Fruit fly (Drosophila melanogaster) whole organism, embryonic: ENCODE results near the gene MED25.
A peak's percentile ranks its signal among the peaks of the same experiment; 100 is the strongest.

ENCODE experiments used
- Ada2b ChIP-seq: fragments of 200-800 bp; sonication (Bioruptor generic); IDR thresholded peaks from 2 replicates; pipeline ENCODE4 v1.3.6; 2022; ENCODE audit warnings: missing biosample characterization, missing genetic modification characterization
- Aef1 ChIP-seq: fragments of 200-800 bp; sonication (Bioruptor generic); IDR thresholded peaks from 3 replicates; pipeline ENCODE4 v1.3.6; 2022; ENCODE audit warnings: missing biosample characterization, missing genetic modification characterization
- BtbVII ChIP-seq: fragments of 200-800 bp; sonication (Bioruptor generic); optimal IDR thresholded peaks from 3 replicates; lab custom pipeline; 2017; ENCODE audit warnings: missing biosample characterization, mild to moderate bottlenecking, missing genetic modification characterization
- CG11696 ChIP-seq: fragments of 200-800 bp; sonication (Bioruptor generic); IDR thresholded peaks from 2 replicates; pipeline ENCODE4 v1.3.6; 2022; ENCODE audit warnings: missing biosample characterization, missing genetic modification characterization
- CG1233 ChIP-seq: fragments of 200-800 bp; sonication (Bioruptor generic); optimal IDR thresholded peaks from 4 replicates; lab custom pipeline; 2018; ENCODE audit warnings: missing biosample characterization, mild to moderate bottlenecking, missing genetic modification characterization
- CG12391 ChIP-seq: fragments of 200-800 bp; sonication (Bioruptor generic); optimal IDR thresholded peaks from 3 replicates; lab custom pipeline; 2018; ENCODE audit warnings: missing biosample characterization, mild to moderate bottlenecking, missing genetic modification characterization, moderate library complexity
- CG14014 ChIP-seq: fragments of 200-800 bp; sonication (Bioruptor generic); IDR thresholded peaks from 2 replicates; pipeline ENCODE4 v1.3.6; 2022; ENCODE audit warnings: missing biosample characterization, missing genetic modification characterization
- CG17829 ChIP-seq: fragments of 200-800 bp; optimal IDR thresholded peaks from 2 replicates; lab custom pipeline; 2019; ENCODE audit warnings: missing biosample characterization, mild to moderate bottlenecking, missing genetic modification characterization, moderate library complexity
- CG2712 ChIP-seq: fragments of 200-800 bp; optimal IDR thresholded peaks from 3 replicates; lab custom pipeline; 2019; ENCODE audit warnings: missing biosample characterization, mild to moderate bottlenecking, missing genetic modification characterization, moderate library complexity
- CG2889 ChIP-seq: fragments of 200-800 bp; sonication (Bioruptor generic); IDR thresholded peaks from 3 replicates; pipeline ENCODE4 v1.3.6; 2022; ENCODE audit warnings: missing biosample characterization, missing genetic modification characterization
- CG30020 ChIP-seq: fragments of 200-800 bp; optimal IDR thresholded peaks from 2 replicates; lab custom pipeline; 2019; ENCODE audit warnings: missing biosample characterization, mild to moderate bottlenecking, missing genetic modification characterization, moderate library complexity
- CG32772 ChIP-seq: fragments of 200-800 bp; sonication (Bioruptor generic); IDR thresholded peaks from 2 replicates; pipeline ENCODE4 v1.3.6; 2022; ENCODE audit warnings: missing biosample characterization, missing genetic modification characterization
- CG33213 ChIP-seq: fragments of 200-800 bp; sonication (Bioruptor generic); optimal IDR thresholded peaks from 3 replicates; lab custom pipeline; 2016; ENCODE audit warnings: missing biosample characterization, missing genetic modification characterization
- CG33557 ChIP-seq: fragments of 200-800 bp; sonication (Bioruptor generic); optimal IDR thresholded peaks from 2 replicates; lab custom pipeline; 2019; ENCODE audit warnings: missing biosample characterization, mild to moderate bottlenecking, missing genetic modification characterization, moderate library complexity
- CG4328 ChIP-seq: fragments of 200-800 bp; sonication (Bioruptor generic); optimal IDR thresholded peaks from 3 replicates; lab custom pipeline; 2017; ENCODE audit warnings: missing biosample characterization, missing genetic modification reagents, missing genetic modification characterization
- CG4854 ChIP-seq: fragments of 200-800 bp; sonication (Bioruptor generic); optimal IDR thresholded peaks from 2 replicates; lab custom pipeline; 2016; ENCODE audit warnings: missing biosample characterization, missing genetic modification characterization, inconsistent platforms
- CG6689 ChIP-seq: fragments of 200-800 bp; sonication (Bioruptor generic); IDR thresholded peaks from 2 replicates; pipeline ENCODE4 v1.3.6; 2022; ENCODE audit warnings: missing biosample characterization, missing genetic modification characterization
- CG7372 ChIP-seq: fragments of 200-800 bp; sonication (Bioruptor generic); IDR thresholded peaks from 2 replicates; pipeline ENCODE4 v1.3.6; 2022; ENCODE audit warnings: missing biosample characterization, missing genetic modification characterization
- CG8089 ChIP-seq: fragments of 200-800 bp; sonication (Bioruptor generic); optimal IDR thresholded peaks from 3 replicates; lab custom pipeline; 2016; ENCODE audit warnings: missing biosample characterization, missing genetic modification characterization
- CG8478 ChIP-seq: fragments of >200 bp; optimal IDR thresholded peaks from 2 replicates; lab custom pipeline; 2018
- D19B ChIP-seq: fragments of 200-800 bp; sonication (Bioruptor generic); optimal IDR thresholded peaks from 2 replicates; lab custom pipeline; 2017; ENCODE audit warnings: missing biosample characterization, mild to moderate bottlenecking, missing genetic modification characterization
- Hmx ChIP-seq: fragments of 200-800 bp; sonication (Bioruptor generic); optimal IDR thresholded peaks from 2 replicates; lab custom pipeline; 2016; ENCODE audit warnings: missing biosample characterization, missing genetic modification characterization
- Jarid2 ChIP-seq: fragments of 200-800 bp; sonication (Bioruptor generic); optimal IDR thresholded peaks from 3 replicates; lab custom pipeline; 2017; ENCODE audit warnings: mild to moderate bottlenecking, missing biosample characterization, missing genetic modification reagents, missing genetic modification characterization
- Lpt ChIP-seq: fragments of >200 bp; optimal IDR thresholded peaks from 2 replicates; lab custom pipeline; 2018; ENCODE audit warnings: missing biosample characterization, missing genetic modification characterization
- Neu2 ChIP-seq: fragments of 200-800 bp; sonication (Bioruptor generic); optimal IDR thresholded peaks from 3 replicates; lab custom pipeline; 2016; ENCODE audit warnings: missing biosample characterization, missing genetic modification characterization, borderline replicate concordance
- Oaz ChIP-seq: fragments of 200-800 bp; sonication (Bioruptor generic); IDR thresholded peaks from 2 replicates; pipeline ENCODE4 v1.3.6; 2022; ENCODE audit warnings: missing biosample characterization, missing genetic modification characterization
- Poxn ChIP-seq: fragments of 200-800 bp; sonication (Bioruptor generic); IDR thresholded peaks from 2 replicates; pipeline ENCODE4 v1.3.6; 2022; ENCODE audit warnings: missing biosample characterization, missing genetic modification characterization
- bowl ChIP-seq: fragments of 200-800 bp; sonication (Bioruptor generic); IDR thresholded peaks from 2 replicates; pipeline ENCODE4 v1.3.6; 2022; ENCODE audit warnings: missing biosample characterization, missing genetic modification characterization
- crol ChIP-seq: fragments of 200-800 bp; sonication (Bioruptor generic); IDR thresholded peaks from 2 replicates; pipeline ENCODE4 v1.3.6; 2022; ENCODE audit warnings: missing biosample characterization, missing genetic modification characterization
- dmrt99B ChIP-seq: fragments of 200-800 bp; sonication (Bioruptor generic); optimal IDR thresholded peaks from 2 replicates; lab custom pipeline; 2018; ENCODE audit warnings: missing biosample characterization, mild to moderate bottlenecking, missing genetic modification characterization, moderate library complexity
- dysf ChIP-seq: fragments of 200-800 bp; sonication (Bioruptor generic); IDR thresholded peaks from 3 replicates; pipeline ENCODE4 v1.3.6; 2022; ENCODE audit warnings: missing biosample characterization, missing genetic modification characterization
- fd3F ChIP-seq: fragments of 200-800 bp; sonication (Bioruptor generic); optimal IDR thresholded peaks from 2 replicates; lab custom pipeline; 2018; ENCODE audit warnings: missing biosample characterization, mild to moderate bottlenecking, missing genetic modification characterization, moderate library complexity
- gfzf ChIP-seq: fragments of 200-800 bp; sonication (Bioruptor generic); optimal IDR thresholded peaks from 2 replicates; lab custom pipeline; 2016; ENCODE audit warnings: missing biosample characterization, mild to moderate bottlenecking, missing genetic modification characterization, moderate library complexity
- hbn ChIP-seq: fragments of 200-800 bp; sonication (Bioruptor generic); IDR thresholded peaks from 2 replicates; pipeline ENCODE4 v1.3.6; 2022; ENCODE audit warnings: missing biosample characterization, missing genetic modification characterization; ENCODE audit not compliant: partially characterized antibody
- insv ChIP-seq, 2 experiments: fragments of 200-800 bp; sonication (Bioruptor generic); optimal IDR thresholded peaks; 3 replicates each; lab custom pipeline; 2016 to 2018; ENCODE audit warnings: missing biosample characterization in 2 of 2, missing genetic modification characterization in 2 of 2
- jing ChIP-seq: fragments of 200-800 bp; sonication (Bioruptor generic); optimal IDR thresholded peaks from 2 replicates; lab custom pipeline; 2018; ENCODE audit warnings: missing biosample characterization, mild to moderate bottlenecking, missing genetic modification characterization
- kay ChIP-seq: fragments of 200-800 bp; sonication (Bioruptor generic); optimal IDR thresholded peaks from 2 replicates; lab custom pipeline; 2016; ENCODE audit warnings: missing biosample characterization, missing genetic modification characterization
- lab ChIP-seq: fragments of 200-800 bp; sonication (Bioruptor generic); optimal IDR thresholded peaks from 3 replicates; lab custom pipeline; 2017; ENCODE audit warnings: missing biosample characterization, missing genetic modification characterization, mild to moderate bottlenecking, moderate library complexity, missing genetic modification reagents
- lilli ChIP-seq: fragments of 200-800 bp; sonication (Bioruptor generic); optimal IDR thresholded peaks from 3 replicates; lab custom pipeline; 2016; ENCODE audit warnings: missing biosample characterization, missing genetic modification characterization
- mam ChIP-seq: fragments of 200-800 bp; sonication (Bioruptor generic); optimal IDR thresholded peaks from 3 replicates; lab custom pipeline; 2016; ENCODE audit warnings: missing biosample characterization, missing genetic modification characterization
- mld ChIP-seq: fragments of 200-800 bp; sonication (Bioruptor generic); IDR thresholded peaks from 3 replicates; pipeline ENCODE4 v1.3.6; 2022; ENCODE audit warnings: missing biosample characterization, missing genetic modification characterization; ENCODE audit not compliant: partially characterized antibody
- org-1 ChIP-seq: fragments of 200-800 bp; sonication (Bioruptor generic); optimal IDR thresholded peaks from 2 replicates; lab custom pipeline; 2017; ENCODE audit warnings: missing biosample characterization, missing genetic modification characterization
- scrt ChIP-seq: fragments of 200-800 bp; sonication (Bioruptor generic); optimal IDR thresholded peaks from 2 replicates; lab custom pipeline; 2018; ENCODE audit warnings: missing biosample characterization, mild to moderate bottlenecking, missing genetic modification characterization, moderate library complexity
- shn ChIP-seq: fragments of 200-800 bp; sonication (Bioruptor generic); optimal IDR thresholded peaks from 3 replicates; lab custom pipeline; 2016; ENCODE audit warnings: missing biosample characterization, missing genetic modification characterization
- sima ChIP-seq: fragments of 200-800 bp; sonication (Bioruptor generic); optimal IDR thresholded peaks from 2 replicates; lab custom pipeline; 2016; ENCODE audit warnings: missing biosample characterization, missing genetic modification characterization
- sna ChIP-seq: fragments of 200-800 bp; sonication (Bioruptor generic); IDR thresholded peaks from 2 replicates; pipeline ENCODE4 v1.3.6; 2022; ENCODE audit warnings: missing biosample characterization, missing genetic modification characterization; ENCODE audit not compliant: partially characterized antibody
- so ChIP-seq: fragments of 200-800 bp; sonication (Bioruptor generic); IDR thresholded peaks from 3 replicates; pipeline ENCODE4 v1.3.6; 2022; ENCODE audit warnings: missing biosample characterization, missing genetic modification characterization
- sqz ChIP-seq: fragments of 200-800 bp; sonication (Bioruptor generic); optimal IDR thresholded peaks from 3 replicates; lab custom pipeline; 2018; ENCODE audit warnings: missing biosample characterization, mild to moderate bottlenecking, missing genetic modification characterization
- vnd ChIP-seq: fragments of 200-800 bp; sonication (Bioruptor generic); IDR thresholded peaks from 3 replicates; pipeline ENCODE4 v1.3.6; 2022; ENCODE audit warnings: missing biosample characterization, missing genetic modification characterization; ENCODE audit not compliant: partially characterized antibody
- zfh1 ChIP-seq: fragments of 200-800 bp; sonication (Bioruptor generic); IDR thresholded peaks from 3 replicates; pipeline ENCODE4 v1.3.6; 2022; ENCODE audit warnings: missing biosample characterization, missing genetic modification characterization

Gene MED25

DNA sequence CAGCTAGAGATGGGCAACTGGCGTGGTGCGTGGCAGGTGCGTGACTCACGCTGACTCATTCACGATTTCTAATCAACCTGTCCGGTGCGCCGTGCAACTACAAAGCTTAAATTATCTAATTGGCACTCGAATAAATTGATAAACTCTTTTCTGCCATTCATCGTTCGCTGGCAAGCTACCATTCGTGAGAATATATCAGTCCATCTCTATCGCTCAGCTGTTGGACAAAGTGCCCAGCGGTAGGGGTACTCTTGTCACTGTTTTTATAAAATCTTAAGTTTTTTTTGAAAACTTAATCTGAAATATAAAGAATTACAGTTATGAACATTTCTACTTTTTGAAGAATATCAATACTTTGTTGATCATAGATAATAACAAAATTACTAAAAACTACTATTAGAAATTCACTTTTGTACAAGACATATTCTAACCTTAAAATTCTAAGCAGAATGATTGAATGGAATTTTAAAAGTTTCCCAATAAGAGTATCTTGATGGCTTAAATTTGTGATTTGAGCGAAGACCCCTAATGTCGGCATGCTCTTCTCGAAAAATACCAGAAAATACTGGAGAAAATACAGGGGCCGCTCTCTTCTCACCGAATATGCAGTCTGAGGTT, 12.5 kb downstream of the MED25 start, which contains the start of the genes PIG-L and psidin (continued):
- TF ChIP-seq sna (peak; percentile 97), org-1 (GFP tag; lab: Kevin White, UChicago) (peak; percentile 58), CG11696 (GFP tag; lab: Robert Waterston, UW) (no peak), shn (GFP tag; lab: Kevin White, UChicago) (peak; percentile 61), Lpt (no peak), sima (GFP tag; lab: Kevin White, UChicago) (no peak), Aef1 (GFP tag; lab: Robert Waterston, UW) (peak; percentile 61), Poxn (GFP tag; lab: Robert Waterston, UW) (no peak), CG30020 (tag; lab: Kevin White, UChicago) (peak; percentile 73), crol (GFP tag; lab: Robert Waterston, UW) (no peak), vnd (GFP tag; lab: Robert Waterston, UW) (peak; percentile 96), so (GFP tag; lab: Robert Waterston, UW) (no peak; the same call in 2 of the 3 replicates), Oaz (GFP tag; lab: Robert Waterston, UW) (peak; percentile 51; the same call in 1 of the 2 replicates), CG4328 (GFP tag; lab: Kevin White, UChicago) (peak; percentile 45), jing (GFP tag; lab: Kevin White, UChicago) (peak; percentile 60), CG2889 (GFP tag; lab: Robert Waterston, UW) (peak; percentile 65; the same call in 1 of the 3 replicates), CG14014 (GFP tag; lab: Robert Waterston, UW) (no peak), lab (no peak), dysf (GFP tag; lab: Robert Waterston, UW) (peak; percentile 87), CG1233 (GFP tag; lab: Kevin White, UChicago) (peak; percentile 69), Ada2b (GFP tag; lab: Robert Waterston, UW) (peak; percentile 53), Neu2 (GFP tag; lab: Kevin White, UChicago) (peak; percentile 3), fd3F (GFP tag; lab: Kevin White, UChicago) (peak; percentile 80), CG4854 (GFP tag; lab: Kevin White, UChicago) (peak; percentile 78), CG2712 (tag; lab: Kevin White, UChicago) (peak; percentile 91), Jarid2 (GFP tag; lab: Kevin White, UChicago) (no peak), scrt (no peak), CG8478 (no peak), zfh1 (GFP tag; lab: Robert Waterston, UW) (peak; percentile 68; the same call in 2 of the 3 replicates), CG12391 (tag; lab: Kevin White, UChicago) (peak; percentile 95), CG6689 (GFP tag; lab: Robert Waterston, UW) (peak; percentile 79), mam (GFP tag; lab: Kevin White, UChicago) (peak; percentile 79), gfzf (GFP tag; lab: Kevin White, UChicago) (peak; percentile 28), mld (GFP tag; lab: Robert Waterston, UW) (peak; percentile 84), sqz (GFP tag; lab: Kevin White, UChicago) (no peak), dmrt99B (no peak), BtbVII (GFP tag; lab: Kevin White, UChicago) (peak; percentile 21), D19B (no peak), CG17829 (tag; lab: Kevin White, UChicago) (peak; percentile 91), CG33213 (GFP tag; lab: Kevin White, UChicago) (peak; percentile 56), insv (GFP tag; optimal IDR thresholded peaks at IDR 0.05; lab: Kevin White, UChicago) (peak; percentile 83 to 98), CG33557 (GFP tag; lab: Kevin White, UChicago) (peak; percentile 84), bowl (GFP tag; lab: Robert Waterston, UW) (0 out of 2 replicates have a peak, but pooled peaks have one; percentile 23), lilli (GFP tag; lab: Kevin White, UChicago) (peak; percentile 86), CG8089 (GFP tag; lab: Kevin White, UChicago) (peak; percentile 56), CG7372 (GFP tag; lab: Robert Waterston, UW) (peak; percentile 39), Hmx (GFP tag; lab: Kevin White, UChicago) (no peak), hbn (GFP tag; lab: Robert Waterston, UW) (peak; percentile 76), kay (peak; percentile 46), CG32772 (GFP tag; lab: Robert Waterston, UW) (peak; percentile 51)
